Worm (Caenorhabditis elegans) whole organism, L3 larva: ENCODE measurements around the gene C08F11.10.

ENCODE experiments used
- R02D3.7 ChIP-seq: fragments of 150-350 bp; optimal IDR thresholded peaks from 2 replicates; lab custom pipeline; 2014; ENCODE audit warnings: missing biosample characterization, missing genetic modification characterization
- ZK546.5 ChIP-seq: sonication (generic microtip); optimal IDR thresholded peaks from 2 replicates; lab custom pipeline; 2017; ENCODE audit warnings: missing biosample characterization, missing genetic modification characterization
- aly-2 ChIP-seq: fragments of 150-350 bp; optimal IDR thresholded peaks from 2 replicates; lab custom pipeline; 2014; ENCODE audit warnings: missing biosample characterization, missing genetic modification characterization
- ama-1 ChIP-seq: fragments of 150-350 bp; optimal IDR thresholded peaks from 2 replicates; lab custom pipeline; 2018
- ceh-16 ChIP-seq: sonication (generic microtip); optimal IDR thresholded peaks from 2 replicates; lab custom pipeline; 2017; ENCODE audit warnings: missing biosample characterization, missing genetic modification characterization
- ceh-28 ChIP-seq: fragments of 150-350 bp; optimal IDR thresholded peaks from 2 replicates; lab custom pipeline; 2014; ENCODE audit warnings: missing biosample characterization, missing genetic modification reagents, missing genetic modification characterization
- ceh-82 ChIP-seq: fragments of 150-350 bp; optimal IDR thresholded peaks from 2 replicates; lab custom pipeline; 2014; ENCODE audit warnings: missing biosample characterization, missing genetic modification characterization
- ceh-9 ChIP-seq: sonication (generic microtip); optimal IDR thresholded peaks from 2 replicates; lab custom pipeline; 2018; ENCODE audit warnings: missing biosample characterization, missing genetic modification characterization
- daf-12 ChIP-seq: fragments of 150-350 bp; optimal IDR thresholded peaks from 2 replicates; lab custom pipeline; 2014; ENCODE audit warnings: missing biosample characterization, missing genetic modification reagents, missing genetic modification characterization
- egl-27 ChIP-seq: sonication (generic microtip); optimal IDR thresholded peaks from 4 replicates; lab custom pipeline; 2017; ENCODE audit warnings: missing biosample characterization, missing genetic modification reagents, missing genetic modification characterization
- elt-1 ChIP-seq: fragments of 150-350 bp; optimal IDR thresholded peaks from 2 replicates; lab custom pipeline; 2014; ENCODE audit warnings: missing biosample characterization, missing genetic modification characterization
- elt-2 ChIP-seq: sonication (generic microtip); optimal IDR thresholded peaks from 2 replicates; lab custom pipeline; 2016; ENCODE audit warnings: missing genetic modification reagents, mild to moderate bottlenecking, missing genetic modification characterization, missing compliant biosample characterization
- elt-3 ChIP-seq, 3 experiments: fragments of 150-350 bp in 1 of 3; sonication (generic microtip) in 2 of 3; optimal IDR thresholded peaks; 2 replicates in 2 of 3; 4 replicates in 1 of 3; lab custom pipeline; 2014 to 2017; ENCODE audit warnings: missing biosample characterization in 3 of 3, missing genetic modification characterization in 3 of 3
- fkh-2 ChIP-seq: fragments of 150-350 bp; optimal IDR thresholded peaks from 2 replicates; lab custom pipeline; 2014; ENCODE audit warnings: missing biosample characterization, missing genetic modification reagents, missing genetic modification characterization
- fos-1 ChIP-seq: fragments of 150-350 bp; optimal IDR thresholded peaks from 2 replicates; lab custom pipeline; 2014; ENCODE audit warnings: missing biosample characterization, missing genetic modification characterization
- hmg-11 ChIP-seq: sonication (generic microtip); optimal IDR thresholded peaks from 2 replicates; lab custom pipeline; 2016; ENCODE audit warnings: missing genetic modification characterization, missing compliant biosample characterization
- jun-1 ChIP-seq: fragments of 150-350 bp; optimal IDR thresholded peaks from 2 replicates; lab custom pipeline; 2014; ENCODE audit warnings: missing biosample characterization, missing genetic modification reagents, missing genetic modification characterization
- lin-15B ChIP-seq: fragments of 150-350 bp; optimal IDR thresholded peaks from 2 replicates; lab custom pipeline; 2014; ENCODE audit warnings: missing biosample characterization, missing genetic modification characterization
- lin-39 ChIP-seq: fragments of 150-350 bp; optimal IDR thresholded peaks from 2 replicates; lab custom pipeline; 2018; ENCODE audit warnings: missing biosample characterization, missing genetic modification reagents, missing genetic modification characterization
- mdl-1 ChIP-seq: fragments of 150-350 bp; optimal IDR thresholded peaks from 2 replicates; lab custom pipeline; 2014; ENCODE audit warnings: missing biosample characterization, missing genetic modification characterization
- mml-1 ChIP-seq: fragments of 150-350 bp; sonication (generic microtip); optimal IDR thresholded peaks from 3 replicates; lab custom pipeline; 2014; ENCODE audit warnings: missing biosample characterization, missing genetic modification characterization
- nfya-1 ChIP-seq: sonication (generic microtip); optimal IDR thresholded peaks from 2 replicates; lab custom pipeline; 2017; ENCODE audit warnings: missing genetic modification characterization, mild to moderate bottlenecking, missing compliant biosample characterization, antibody characterized with exemption, moderate library complexity; ENCODE audit not compliant: insufficient read depth
- nhr-12 ChIP-seq: fragments of 150-350 bp; optimal IDR thresholded peaks from 2 replicates; lab custom pipeline; 2014; ENCODE audit warnings: missing biosample characterization, missing genetic modification characterization
- nhr-23 ChIP-seq: fragments of 150-350 bp; optimal IDR thresholded peaks from 2 replicates; lab custom pipeline; 2014; ENCODE audit warnings: missing biosample characterization, missing genetic modification reagents, missing genetic modification characterization
- nhr-237 ChIP-seq: fragments of 150-350 bp; optimal IDR thresholded peaks from 2 replicates; lab custom pipeline; 2014; ENCODE audit warnings: missing biosample characterization, missing genetic modification characterization
- nhr-28 ChIP-seq: fragments of 150-350 bp; optimal IDR thresholded peaks from 2 replicates; lab custom pipeline; 2014; ENCODE audit warnings: missing biosample characterization, missing genetic modification characterization
- nhr-43 ChIP-seq: sonication (generic microtip); optimal IDR thresholded peaks from 2 replicates; lab custom pipeline; 2016; ENCODE audit warnings: mild to moderate bottlenecking, missing genetic modification characterization, missing compliant biosample characterization; ENCODE audit not compliant: poor library complexity, severe bottlenecking
- nhr-67 ChIP-seq: fragments of 150-350 bp; optimal IDR thresholded peaks from 2 replicates; lab custom pipeline; 2014; ENCODE audit warnings: missing biosample characterization, missing genetic modification characterization
- nhr-77 ChIP-seq: fragments of 150-350 bp; optimal IDR thresholded peaks from 2 replicates; lab custom pipeline; 2014; ENCODE audit warnings: missing biosample characterization, missing genetic modification characterization
- pha-4 ChIP-seq: fragments of 150-350 bp; optimal IDR thresholded peaks from 2 replicates; lab custom pipeline; 2014; ENCODE audit warnings: missing biosample characterization, missing genetic modification reagents, missing genetic modification characterization
- pqm-1 ChIP-seq: fragments of 150-350 bp; optimal IDR thresholded peaks from 2 replicates; lab custom pipeline; 2017; ENCODE audit warnings: missing biosample characterization, missing genetic modification characterization, inconsistent platforms
- sea-2 ChIP-seq: fragments of 150-350 bp; sonication (generic microtip); optimal IDR thresholded peaks from 4 replicates; lab custom pipeline; 2014; ENCODE audit warnings: missing biosample characterization, missing genetic modification reagents, missing genetic modification characterization
- skn-1 ChIP-seq: fragments of 150-350 bp; optimal IDR thresholded peaks from 2 replicates; lab custom pipeline; 2014; ENCODE audit warnings: missing biosample characterization, missing genetic modification characterization
- snpc-4 ChIP-seq: fragments of 150-350 bp; optimal IDR thresholded peaks from 2 replicates; lab custom pipeline; 2014; ENCODE audit warnings: missing biosample characterization, missing genetic modification characterization
- tbx-2 ChIP-seq: sonication (generic microtip); optimal IDR thresholded peaks from 2 replicates; lab custom pipeline; 2016; ENCODE audit warnings: mild to moderate bottlenecking, missing genetic modification characterization, missing compliant biosample characterization
- unc-39 ChIP-seq: sonication (generic microtip); optimal IDR thresholded peaks from 4 replicates; lab custom pipeline; 2017; ENCODE audit warnings: missing biosample characterization, missing genetic modification characterization
- unc-62 ChIP-seq: fragments of 150-350 bp; sonication (generic microtip); optimal IDR thresholded peaks from 4 replicates; lab custom pipeline; 2014; ENCODE audit warnings: missing biosample characterization, missing genetic modification reagents, missing genetic modification characterization
- zag-1 ChIP-seq: fragments of 150-350 bp; optimal IDR thresholded peaks from 2 replicates; lab custom pipeline; 2014; ENCODE audit warnings: missing biosample characterization, missing genetic modification characterization
- ztf-11 ChIP-seq: fragments of 150-350 bp; optimal IDR thresholded peaks from 2 replicates; lab custom pipeline; 2014; ENCODE audit warnings: missing biosample characterization, missing genetic modification characterization
- ztf-4 ChIP-seq: fragments of 150-350 bp; optimal IDR thresholded peaks from 2 replicates; lab custom pipeline; 2014; ENCODE audit warnings: missing biosample characterization, missing genetic modification characterization

The C08F11.10 gene

DNA sequence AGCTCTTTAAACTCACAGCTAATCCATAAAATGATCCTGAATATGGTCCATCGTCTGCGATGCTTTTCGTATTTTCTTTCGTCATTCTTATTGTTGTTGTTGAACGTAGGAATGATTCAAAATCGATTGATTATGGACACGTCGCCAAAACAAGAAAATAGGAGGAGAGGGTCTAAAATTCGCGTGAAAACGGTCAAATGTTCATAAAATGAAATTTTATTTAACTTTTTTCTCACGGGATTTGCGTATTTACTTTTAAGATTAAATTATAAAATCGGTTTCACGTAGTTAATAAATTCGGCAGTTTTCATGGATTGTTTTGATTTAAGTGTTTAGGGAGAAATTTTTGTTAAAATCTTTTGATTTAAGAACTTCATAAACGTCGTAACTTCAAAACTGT, at the start of gene C08F11.10:
TSS of gene C08F11.10 (minus strand) at position 101 of the 400 bp plus-strand sequence.
- TF ChIP-seq nhr-23 (tag; lab: Kevin White, UChicago) (no peak), ceh-28 (tag; lab: Kevin White, UChicago) (no peak), sea-2 (no peak), nhr-67 (tag; lab: Kevin White, UChicago) (no peak)

DNA sequence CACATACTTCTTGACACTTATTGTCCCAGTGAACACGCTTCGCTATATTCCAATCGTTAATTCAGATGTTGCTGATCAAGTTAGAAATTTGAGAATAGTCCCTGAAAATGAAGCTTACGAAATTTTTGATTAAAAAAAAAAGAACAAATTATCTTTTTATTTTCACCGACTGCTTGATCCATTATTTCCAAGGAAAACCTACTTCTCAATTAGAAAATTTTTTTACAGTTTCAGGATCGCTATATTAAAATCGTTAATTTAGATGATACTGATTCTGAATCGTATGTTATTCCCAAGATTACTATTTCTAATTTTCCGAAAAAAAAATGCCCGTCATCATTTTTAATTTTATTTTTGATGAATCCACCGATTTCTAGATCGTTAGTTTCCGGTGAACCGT, 49.6 kb upstream of the C08F11.10 start, which contains the start of gene T23G4.127:
TSS of gene T23G4.127 (minus strand) at position 101 of the 400 bp plus-strand sequence.
- no peak for TF ChIP-seq elt-1 (tag; lab: Kevin White, UChicago)
- no peak for TF ChIP-seq ceh-9 (tag; lab: Kevin White, UChicago)
- no peak for TF ChIP-seq unc-39 (tag; lab: Kevin White, UChicago)
- no peak for TF ChIP-seq lin-15B (tag; lab: Kevin White, UChicago)
- no peak for TF ChIP-seq daf-12 (tag; lab: Kevin White, UChicago)
- no peak for TF ChIP-seq nhr-237
- TF ChIP-seq ceh-28 (tag; lab: Kevin White, UChicago) = no peak
- TF ChIP-seq jun-1 (tag; lab: Kevin White, UChicago) = no peak
- no peak for TF ChIP-seq aly-2 (tag; lab: Kevin White, UChicago)
- no peak for TF ChIP-seq unc-62
- TF ChIP-seq skn-1 = no peak
- TF ChIP-seq mml-1 (tag; lab: Kevin White, UChicago) = no peak
- TF ChIP-seq snpc-4 (tag; lab: Kevin White, UChicago) = no peak
- no peak for TF ChIP-seq zag-1 (tag; lab: Kevin White, UChicago)
- no peak for TF ChIP-seq ZK546.5 (tag; lab: Kevin White, UChicago)
- no peak for TF ChIP-seq ceh-82 (tag; lab: Kevin White, UChicago)
- TF ChIP-seq elt-3 (tag; optimal IDR thresholded peaks at IDR 0.05; lab: Kevin White, UChicago) = no peak
- TF ChIP-seq nhr-43 (tag; lab: Kevin White, UChicago) = no peak

DNA sequence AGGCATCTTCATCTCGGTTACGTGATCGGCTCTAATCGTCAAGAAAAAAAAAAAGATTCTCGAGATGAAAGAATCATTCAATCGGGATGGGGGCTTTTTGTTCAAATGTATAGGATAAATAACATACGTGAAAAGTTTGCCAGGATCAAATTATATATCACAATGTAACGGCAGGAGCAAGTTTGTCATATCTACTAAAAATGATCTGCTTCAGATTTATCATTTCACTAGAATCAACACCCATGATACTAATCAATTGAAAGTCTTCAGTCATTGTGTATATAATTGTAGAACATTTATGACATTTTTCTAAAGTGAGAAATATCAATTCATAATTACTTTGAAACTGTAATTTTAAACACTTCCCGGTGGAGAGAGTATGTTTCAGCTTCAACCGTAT, 47.9 kb upstream of the C08F11.10 start:
- TF ChIP-seq nfya-1 (peak; percentile 3), nhr-237 (no peak), pqm-1 (tag; lab: Kevin White, UChicago) (no peak), tbx-2 (tag; lab: Kevin White, UChicago) (no peak)

DNA sequence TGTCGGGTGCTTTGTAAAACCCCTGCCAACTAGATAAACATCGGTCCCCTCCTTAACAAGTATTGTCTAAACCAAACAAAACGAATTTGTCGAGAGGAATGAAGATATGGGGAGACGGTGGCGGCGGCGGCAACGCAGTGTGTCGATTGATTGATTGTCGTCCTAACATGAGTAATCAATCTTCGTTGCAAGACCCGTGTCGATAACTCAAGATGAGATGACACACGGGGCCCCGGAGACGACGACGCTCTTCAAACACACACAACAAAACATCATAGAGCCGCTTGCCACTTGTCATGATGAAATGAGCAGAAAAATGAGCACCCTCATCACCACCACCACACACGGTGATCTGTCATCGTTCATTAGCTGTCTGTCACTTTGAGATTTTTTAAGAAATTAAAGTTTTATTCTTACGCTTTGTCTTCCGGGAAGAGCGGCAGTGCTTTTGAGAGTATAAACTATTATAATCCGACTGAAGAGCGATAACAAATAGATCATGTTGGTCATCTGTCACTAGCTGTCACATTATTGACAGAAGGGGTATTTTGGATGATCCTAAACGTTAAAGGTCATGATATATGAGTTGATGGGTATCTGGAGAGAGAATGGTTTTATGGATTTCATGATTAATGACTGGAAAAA, 46.8 kb upstream of the C08F11.10 start:
- TF ChIP-seq elt-1 (tag; lab: Kevin White, UChicago) (peak; percentile 28), ceh-28 (tag; lab: Kevin White, UChicago) (peak; percentile 42), mdl-1 (tag; lab: Kevin White, UChicago) (no peak), lin-39 (tag; lab: Kevin White, UChicago) (peak; percentile 99), nhr-77 (tag; lab: Kevin White, UChicago) (no peak), nhr-28 (no peak), snpc-4 (tag; lab: Kevin White, UChicago) (peak; percentile 1), nhr-67 (tag; lab: Kevin White, UChicago) (no peak), fkh-2 (no peak), hmg-11 (tag; lab: Kevin White, UChicago) (peak; percentile 12), unc-39 (tag; lab: Kevin White, UChicago) (no peak), ztf-4 (tag; lab: Kevin White, UChicago) (no peak), skn-1 (no peak), nhr-43 (tag; lab: Kevin White, UChicago) (no peak), lin-15B (tag; lab: Kevin White, UChicago) (no peak), jun-1 (tag; lab: Kevin White, UChicago) (no peak), unc-62 (peak; percentile 98), aly-2 (tag; lab: Kevin White, UChicago) (no peak), nfya-1 (peak; percentile 35)

DNA sequence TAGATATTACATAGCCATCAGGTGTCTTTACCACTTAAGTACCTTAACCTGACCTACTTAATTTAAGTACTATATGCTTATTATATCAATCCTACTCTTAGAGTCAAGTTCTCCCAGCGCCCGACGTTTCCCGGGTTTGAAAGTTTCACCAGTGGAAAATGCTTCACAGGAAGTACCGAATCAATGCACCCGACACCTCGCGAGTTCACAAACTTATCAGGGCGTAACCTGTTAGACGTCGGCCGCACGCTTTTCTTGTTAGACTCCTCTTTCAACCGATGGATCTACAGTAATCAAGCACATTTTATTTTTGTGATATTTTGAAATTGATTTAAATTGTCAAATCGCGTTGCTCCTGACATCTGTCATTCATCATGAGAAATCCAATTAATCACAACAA, 46.3 kb upstream of the C08F11.10 start:
- TF ChIP-seq jun-1 (tag; lab: Kevin White, UChicago) = no peak
- no peak for TF ChIP-seq ZK546.5 (tag; lab: Kevin White, UChicago)
- no peak for TF ChIP-seq ama-1 (lab: Kevin White, UChicago)
- no peak for TF ChIP-seq unc-62
- no peak for TF ChIP-seq ceh-9 (tag; lab: Kevin White, UChicago)
- TF ChIP-seq daf-12 (tag; lab: Kevin White, UChicago) = no peak
- no peak for TF ChIP-seq ceh-16
- no peak for TF ChIP-seq pha-4
- no peak for TF ChIP-seq nhr-12 (tag; lab: Kevin White, UChicago)
- no peak for TF ChIP-seq R02D3.7 (tag; lab: Kevin White, UChicago)
- TF ChIP-seq elt-2 (tag; lab: Kevin White, UChicago) = no peak
- TF ChIP-seq mdl-1 (tag; lab: Kevin White, UChicago) = no peak
- TF ChIP-seq fos-1 (tag; lab: Kevin White, UChicago) = no peak
- TF ChIP-seq zag-1 (tag; lab: Kevin White, UChicago) = no peak
- TF ChIP-seq egl-27 (tag; lab: Kevin White, UChicago) = no peak
- no peak for TF ChIP-seq tbx-2 (tag; lab: Kevin White, UChicago)
- no peak for TF ChIP-seq elt-1 (tag; lab: Kevin White, UChicago)
- TF ChIP-seq ztf-11 (tag; lab: Kevin White, UChicago) = no peak
